In the genomic region with DNA sequence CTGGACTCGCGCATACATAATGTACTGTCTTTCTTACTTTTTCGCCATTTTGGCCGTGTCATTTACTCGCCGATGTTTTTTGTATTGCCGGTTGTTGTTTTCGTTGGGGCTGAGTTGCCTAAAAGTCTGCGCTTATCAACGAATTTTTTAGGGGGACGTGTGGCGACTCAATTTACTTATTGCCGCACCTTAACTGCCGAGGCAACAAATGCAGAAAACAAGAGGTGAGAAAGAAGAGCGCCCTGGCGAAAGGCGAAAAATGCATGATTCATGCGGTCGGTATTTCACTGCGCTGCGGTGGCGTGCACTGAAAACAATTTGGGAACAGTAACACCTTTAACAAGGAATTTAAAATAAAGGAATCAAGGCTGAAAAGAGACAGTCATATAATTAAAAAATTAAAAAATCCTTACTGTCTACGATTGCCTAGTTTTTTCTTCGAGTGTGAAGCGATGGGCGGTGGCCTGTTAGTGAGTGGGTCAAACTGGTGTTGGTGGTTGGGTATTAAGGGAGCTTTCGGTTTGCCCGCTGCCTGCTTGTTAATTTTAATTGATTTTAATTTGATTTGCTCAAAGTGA, we compare ENCODE assay signal across 2 fruit fly cellular contexts.
TF ChIP-seq lines count a peak whose summit lies in the region.

No protein-coding gene starts in this region.

TF ChIP-seq in whole organism, embryonic, 481 proteins besides CTCF, POLR2A, EP300 and RAD21 (continued from another document and continues in another):
- TF ChIP-seq C15 (GFP tag; IDR thresholded peaks at IDR 0.05; lab: Robert Waterston, UW) (peak; percentile 53; the same call in 1 of the 3 replicates), CG10267 (tag; optimal IDR thresholded peaks at IDR 0.05; lab: Kevin White, UChicago) (no peak), cad (GFP tag; optimal IDR thresholded peaks at IDR 0.05; lab: Kevin White, UChicago) (no peak), Eip74EF (GFP tag; optimal IDR thresholded peaks at IDR 0.05; lab: Kevin White, UChicago) (no peak), sob (GFP tag; IDR thresholded peaks at IDR 0.05; lab: Robert Waterston, UW) (peak; percentile 82), CG4404 (GFP tag; IDR thresholded peaks at IDR 0.05; lab: Robert Waterston, UW) (peak; percentile 51; the same call in 1 of the 2 replicates), tx (GFP tag; optimal IDR thresholded peaks at IDR 0.05; lab: Kevin White, UChicago) (no peak), zf30C (GFP tag; optimal IDR thresholded peaks at IDR 0.05; lab: Kevin White, UChicago) (no peak), Awh (GFP tag; IDR thresholded peaks at IDR 0.05; lab: Robert Waterston, UW) (peak; percentile 83), NC2β (GFP tag; optimal IDR thresholded peaks at IDR 0.05; lab: Kevin White, UChicago) (peak; percentile 55), dimm (GFP tag; IDR thresholded peaks at IDR 0.05; lab: Robert Waterston, UW) (peak; percentile 49), gsb (GFP tag; IDR thresholded peaks at IDR 0.05; lab: Robert Waterston, UW) (0 out of 2 replicates have a peak, but pooled peaks have one; percentile 21), gsb-n (tag; optimal IDR thresholded peaks at IDR 0.05; lab: Kevin White, UChicago) (peak; percentile 14), CG12769 (tag; optimal IDR thresholded peaks at IDR 0.05; lab: Kevin White, UChicago) (peak; percentile 63), CG2116 (GFP tag; optimal IDR thresholded peaks at IDR 0.05; lab: Kevin White, UChicago) (no peak), ara (GFP tag; IDR thresholded peaks at IDR 0.05; lab: Robert Waterston, UW) (peak; percentile 71), Hmx (GFP tag; optimal IDR thresholded peaks at IDR 0.05; lab: Kevin White, UChicago) (peak; percentile 15), CG13624 (GFP tag; optimal IDR thresholded peaks at IDR 0.05; lab: Kevin White, UChicago) (peak; percentile 6), Nf-YA (GFP tag; IDR thresholded peaks at IDR 0.05; lab: Robert Waterston, UW) (peak; percentile 66; the same call in 1 of the 2 replicates), tin (GFP tag; optimal IDR thresholded peaks at IDR 0.05; lab: Kevin White, UChicago) (peak; percentile 64), CG14710 (tag; optimal IDR thresholded peaks at IDR 0.05; lab: Kevin White, UChicago) (no peak), slp2 (GFP tag; optimal IDR thresholded peaks at IDR 0.05; lab: Kevin White, UChicago) (no peak), CG12071 (GFP tag; optimal IDR thresholded peaks at IDR 0.05; lab: Kevin White, UChicago) (peak; percentile 45), CG4617 (GFP tag; optimal IDR thresholded peaks at IDR 0.05; lab: Kevin White, UChicago; ENCODE audit: borderline replicate concordance) (no peak), crp (GFP tag; optimal IDR thresholded peaks at IDR 0.05; lab: Kevin White, UChicago) (no peak), CG1233 (GFP tag; optimal IDR thresholded peaks at IDR 0.05; lab: Kevin White, UChicago) (no peak), Lim3 (GFP tag; IDR thresholded peaks at IDR 0.05; lab: Robert Waterston, UW) (peak; percentile 58; the same call in 1 of the 2 replicates), CG33213 (GFP tag; optimal IDR thresholded peaks at IDR 0.05; lab: Kevin White, UChicago) (no peak), vvl (GFP tag; IDR thresholded peaks at IDR 0.05; lab: Robert Waterston, UW) (peak; percentile 90), ems (GFP tag; optimal IDR thresholded peaks at IDR 0.05; lab: Kevin White, UChicago) (peak; percentile 78), mam (GFP tag; optimal IDR thresholded peaks at IDR 0.05; lab: Kevin White, UChicago) (peak; percentile 69), CG7839 (tag; optimal IDR thresholded peaks at IDR 0.05; lab: Kevin White, UChicago) (peak; percentile 75), Drgx (GFP tag; IDR thresholded peaks at IDR 0.05; lab: Robert Waterston, UW) (peak; percentile 85), CG1529 (GFP tag; optimal IDR thresholded peaks at IDR 0.05; lab: Kevin White, UChicago) (peak; percentile 44), H2.0 (GFP tag; IDR thresholded peaks at IDR 0.05; lab: Robert Waterston, UW) (peak; percentile 83), Atf-2 (GFP tag; optimal IDR thresholded peaks at IDR 0.05; lab: Kevin White, UChicago) (no peak), CG9797 (GFP tag; optimal IDR thresholded peaks at IDR 0.05; lab: Kevin White, UChicago) (no peak), dmrt11E (tag; optimal IDR thresholded peaks at IDR 0.05; lab: Kevin White, UChicago) (no peak), eve (GFP tag; optimal IDR thresholded peaks at IDR 0.05; lab: Kevin White, UChicago) (no peak), CG8944 (GFP tag; optimal IDR thresholded peaks at IDR 0.05; lab: Kevin White, UChicago) (peak; percentile 52), CG3726 (GFP tag; IDR thresholded peaks at IDR 0.05; lab: Robert Waterston, UW) (0 out of 3 replicates have a peak, but pooled peaks have one; percentile 55), nau (GFP tag; optimal IDR thresholded peaks at IDR 0.05; lab: Kevin White, UChicago) (no peak), Mad (GFP tag; optimal IDR thresholded peaks at IDR 0.05; lab: Kevin White, UChicago) (no peak), CG11504 (tag; optimal IDR thresholded peaks at IDR 0.05; lab: Kevin White, UChicago) (peak; percentile 78), caup (GFP tag; optimal IDR thresholded peaks at IDR 0.05; lab: Kevin White, UChicago; ENCODE audit: severe bottlenecking) (peak; percentile 20), BEAF-32 (GFP tag; optimal IDR thresholded peaks at IDR 0.05; lab: Kevin White, UChicago) (no peak), sima (GFP tag; optimal IDR thresholded peaks at IDR 0.05; lab: Kevin White, UChicago) (no peak), CG16863 (GFP tag; optimal IDR thresholded peaks at IDR 0.05; lab: Kevin White, UChicago) (peak; percentile 11), HHEX (GFP tag; optimal IDR thresholded peaks at IDR 0.05; lab: Kevin White, UChicago) (peak; percentile 48), CG16815 (GFP tag; optimal IDR thresholded peaks at IDR 0.05; lab: Kevin White, UChicago) (no peak), Hmr (GFP tag; optimal IDR thresholded peaks at IDR 0.05; lab: Kevin White, UChicago) (peak; percentile 59), Bgb (GFP tag; IDR thresholded peaks at IDR 0.05; lab: Robert Waterston, UW; ENCODE audit: partially characterized antibody) (no peak), CG17361 (GFP tag; IDR thresholded peaks at IDR 0.05; lab: Robert Waterston, UW) (no peak; the same call in 2 of the 3 replicates), Hand (GFP tag; optimal IDR thresholded peaks at IDR 0.05; lab: Kevin White, UChicago) (no peak), pfk (GFP tag; optimal IDR thresholded peaks at IDR 0.05; lab: Kevin White, UChicago) (no peak), schlank (tag; optimal IDR thresholded peaks at IDR 0.05; lab: Kevin White, UChicago) (peak; percentile 28), ci (GFP tag; IDR thresholded peaks at IDR 0.05; lab: Robert Waterston, UW) (peak; percentile 93), Aef1 (GFP tag; IDR thresholded peaks at IDR 0.05; lab: Robert Waterston, UW) (peak; percentile 82), CG31365 (tag; optimal IDR thresholded peaks at IDR 0.05; lab: Kevin White, UChicago) (no peak), lab (GFP tag; optimal IDR thresholded peaks at IDR 0.05; lab: Kevin White, UChicago) (peak; percentile 83), Hr3 (GFP tag; optimal IDR thresholded peaks at IDR 0.05; lab: Kevin White, UChicago) (peak; percentile 53), psq (GFP tag; optimal IDR thresholded peaks at IDR 0.05; lab: Kevin White, UChicago) (no peak)

TF ChIP-seq in whole organism, prepupa, 60 proteins besides CTCF, POLR2A, EP300 and RAD21 (continued from another document):
- TF ChIP-seq salr (GFP tag; optimal IDR thresholded peaks at IDR 0.05; lab: Kevin White, UChicago) = no peak
- TF ChIP-seq fkh (GFP tag; optimal IDR thresholded peaks at IDR 0.05; lab: Kevin White, UChicago) = peak; percentile 26
- peak; percentile 66 for TF ChIP-seq CG10631 (GFP tag; optimal IDR thresholded peaks at IDR 0.05; lab: Kevin White, UChicago)
- peak; percentile 66 for TF ChIP-seq CG8632 (GFP tag; optimal IDR thresholded peaks at IDR 0.05; lab: Kevin White, UChicago)
- TF ChIP-seq CG7368 (GFP tag; optimal IDR thresholded peaks at IDR 0.05; lab: Kevin White, UChicago) = peak; percentile 73
- TF ChIP-seq CG11294 (GFP tag; IDR thresholded peaks at IDR 0.05; lab: Robert Waterston, UW) = peak; percentile 79
- TF ChIP-seq vri (GFP tag; optimal IDR thresholded peaks at IDR 0.05; lab: Kevin White, UChicago) = peak; percentile 60
- peak; percentile 85 for TF ChIP-seq Ets21C (GFP tag; optimal IDR thresholded peaks at IDR 0.05; lab: Kevin White, UChicago)
- TF ChIP-seq Eip75B (GFP tag; optimal IDR thresholded peaks at IDR 0.05; lab: Kevin White, UChicago) = peak; percentile 72
- TF ChIP-seq CG8119 (GFP tag; IDR thresholded peaks at IDR 0.05; lab: Robert Waterston, UW) = peak; percentile 81
- peak; percentile 83 for TF ChIP-seq Smox (GFP tag; optimal IDR thresholded peaks at IDR 0.05; lab: Kevin White, UChicago)
